Worm (Caenorhabditis elegans) whole organism, L2 larva: ENCODE results near the gene Y37E11AL.1.

ENCODE experiments used
- C34F6.9 ChIP-seq: fragments of 150-350 bp; optimal IDR thresholded peaks from 2 replicates; lab custom pipeline; 2014; ENCODE audit warnings: missing biosample characterization, missing genetic modification characterization
- F13H6.1 ChIP-seq: sonication (generic microtip); optimal IDR thresholded peaks from 2 replicates; lab custom pipeline; 2016; ENCODE audit warnings: missing genetic modification characterization, missing compliant biosample characterization
- R02D3.7 ChIP-seq: fragments of 150-350 bp; optimal IDR thresholded peaks from 2 replicates; lab custom pipeline; 2014; ENCODE audit warnings: missing biosample characterization, missing genetic modification characterization
- Y55F3AM.14 ChIP-seq: fragments of 200-800 bp; sonication (Bioruptor generic); optimal IDR thresholded peaks from 2 replicates; lab custom pipeline; 2018; ENCODE audit warnings: mild to moderate bottlenecking, missing genetic modification characterization, missing compliant biosample characterization
- ZK546.5 ChIP-seq: sonication (generic microtip); optimal IDR thresholded peaks from 2 replicates; lab custom pipeline; 2017; ENCODE audit warnings: missing biosample characterization, missing genetic modification characterization
- alr-1 ChIP-seq: fragments of 150-350 bp; optimal IDR thresholded peaks from 2 replicates; lab custom pipeline; 2014; ENCODE audit warnings: missing biosample characterization, missing genetic modification characterization
- aly-2 ChIP-seq: fragments of 150-350 bp; optimal IDR thresholded peaks from 2 replicates; lab custom pipeline; 2014; ENCODE audit warnings: missing biosample characterization, missing genetic modification characterization
- ama-1 ChIP-seq: fragments of 150-350 bp; optimal IDR thresholded peaks from 2 replicates; lab custom pipeline; 2018; ENCODE audit warnings: inconsistent platforms
- blmp-1 ChIP-seq: sonication (generic microtip); optimal IDR thresholded peaks from 2 replicates; lab custom pipeline; 2017; ENCODE audit warnings: missing genetic modification characterization, mild to moderate bottlenecking, missing compliant biosample characterization, antibody characterized with exemption, moderate library complexity; ENCODE audit not compliant: insufficient read depth
- ceh-16 ChIP-seq: fragments of 150-350 bp; optimal IDR thresholded peaks from 2 replicates; lab custom pipeline; 2014; ENCODE audit warnings: missing biosample characterization, missing genetic modification characterization
- ceh-82 ChIP-seq: fragments of 150-350 bp; optimal IDR thresholded peaks from 2 replicates; lab custom pipeline; 2014; ENCODE audit warnings: missing biosample characterization, missing genetic modification characterization
- crh-2 ChIP-seq: sonication (generic microtip); optimal IDR thresholded peaks from 2 replicates; lab custom pipeline; 2017; ENCODE audit warnings: missing biosample characterization, missing genetic modification characterization
- dmd-4 ChIP-seq: sonication (generic microtip); optimal IDR thresholded peaks from 2 replicates; lab custom pipeline; 2017; ENCODE audit warnings: missing biosample characterization, missing genetic modification characterization
- egl-27 ChIP-seq: sonication (generic microtip); optimal IDR thresholded peaks from 3 replicates; lab custom pipeline; 2017; ENCODE audit warnings: missing biosample characterization, missing genetic modification reagents, missing genetic modification characterization
- elt-1 ChIP-seq: fragments of 150-350 bp; optimal IDR thresholded peaks from 2 replicates; lab custom pipeline; 2014; ENCODE audit warnings: missing biosample characterization, missing genetic modification characterization
- fos-1 ChIP-seq: fragments of 150-350 bp; optimal IDR thresholded peaks from 2 replicates; lab custom pipeline; 2014; ENCODE audit warnings: missing biosample characterization, missing genetic modification characterization
- gmeb-1 ChIP-seq: fragments of 150-350 bp; optimal IDR thresholded peaks from 2 replicates; lab custom pipeline; 2014; ENCODE audit warnings: missing biosample characterization, missing genetic modification characterization
- lin-13 ChIP-seq: fragments of 150-350 bp; optimal IDR thresholded peaks from 2 replicates; lab custom pipeline; 2014; ENCODE audit warnings: missing biosample characterization, missing genetic modification reagents, missing genetic modification characterization
- lin-39 ChIP-seq: fragments of 150-350 bp; optimal IDR thresholded peaks from 2 replicates; lab custom pipeline; 2014; ENCODE audit warnings: missing biosample characterization, missing genetic modification reagents, missing genetic modification characterization
- lsy-2 ChIP-seq, 2 experiments: fragments of 150-350 bp in 1 of 2; sonication (generic microtip) in 1 of 2; optimal IDR thresholded peaks; 2 replicates each; lab custom pipeline; 2014 to 2017; ENCODE audit warnings: missing biosample characterization in 2 of 2, missing genetic modification characterization in 2 of 2
- mab-5 ChIP-seq: fragments of 150-350 bp; optimal IDR thresholded peaks from 2 replicates; lab custom pipeline; 2014; ENCODE audit warnings: missing biosample characterization, missing genetic modification characterization
- mbf-1 ChIP-seq: sonication (generic microtip); optimal IDR thresholded peaks from 2 replicates; lab custom pipeline; 2017; ENCODE audit warnings: missing biosample characterization, missing genetic modification characterization
- mdl-1 ChIP-seq, 2 experiments: fragments of 150-350 bp in 1 of 2; sonication (generic microtip) in 1 of 2; optimal IDR thresholded peaks; 2 replicates each; lab custom pipeline; 2017; ENCODE audit warnings: missing biosample characterization in 2 of 2, missing genetic modification characterization in 2 of 2
- nhr-10 ChIP-seq: sonication (generic microtip); optimal IDR thresholded peaks from 2 replicates; lab custom pipeline; 2017; ENCODE audit warnings: missing biosample characterization, missing genetic modification characterization
- nhr-11 ChIP-seq: fragments of 150-350 bp; optimal IDR thresholded peaks from 2 replicates; lab custom pipeline; 2014; ENCODE audit warnings: missing biosample characterization, missing genetic modification characterization
- nhr-129 ChIP-seq: fragments of 150-350 bp; optimal IDR thresholded peaks from 2 replicates; lab custom pipeline; 2014; ENCODE audit warnings: missing biosample characterization, missing genetic modification characterization
- nhr-23 ChIP-seq: fragments of 150-350 bp; optimal IDR thresholded peaks from 2 replicates; lab custom pipeline; 2014; ENCODE audit warnings: missing biosample characterization, missing genetic modification reagents, missing genetic modification characterization
- nhr-237 ChIP-seq: fragments of 150-350 bp; optimal IDR thresholded peaks from 2 replicates; lab custom pipeline; 2014; ENCODE audit warnings: missing biosample characterization, missing genetic modification characterization
- nhr-25 ChIP-seq: fragments of 150-350 bp; sonication (generic microtip); optimal IDR thresholded peaks from 3 replicates; lab custom pipeline; 2014; ENCODE audit warnings: missing biosample characterization, missing genetic modification characterization
- nhr-6 ChIP-seq: fragments of 150-350 bp; optimal IDR thresholded peaks from 2 replicates; lab custom pipeline; 2014; ENCODE audit warnings: missing biosample characterization, missing genetic modification characterization
- nhr-77 ChIP-seq: fragments of 150-350 bp; optimal IDR thresholded peaks from 2 replicates; lab custom pipeline; 2014; ENCODE audit warnings: missing biosample characterization, missing genetic modification characterization
- sem-4 ChIP-seq: fragments of 150-350 bp; optimal IDR thresholded peaks from 2 replicates; lab custom pipeline; 2014; ENCODE audit warnings: missing biosample characterization, missing genetic modification reagents, missing genetic modification characterization
- skn-1 ChIP-seq: sonication (generic microtip); optimal IDR thresholded peaks from 2 replicates; lab custom pipeline; 2017; ENCODE audit warnings: missing biosample characterization, missing genetic modification characterization
- sma-3 ChIP-seq: sonication (generic microtip); optimal IDR thresholded peaks from 2 replicates; lab custom pipeline; 2016; ENCODE audit warnings: missing genetic modification reagents, missing genetic modification characterization, missing compliant biosample characterization
- sma-9 ChIP-seq, 2 experiments: fragments of 150-350 bp in 1 of 2; sonication (generic microtip) in 1 of 2; optimal IDR thresholded peaks; 2 replicates each; lab custom pipeline; 2014 to 2016; ENCODE audit warnings: missing genetic modification characterization in 2 of 2, mild to moderate bottlenecking in 1 of 2, missing biosample characterization in 1 of 2, missing compliant biosample characterization in 1 of 2, missing genetic modification reagents in 1 of 2, moderate library complexity in 1 of 2
- unc-39 ChIP-seq: fragments of 150-350 bp; optimal IDR thresholded peaks from 2 replicates; lab custom pipeline; 2014; ENCODE audit warnings: missing biosample characterization, missing genetic modification characterization
- unc-55 ChIP-seq: fragments of 150-350 bp; sonication (generic microtip); optimal IDR thresholded peaks from 3 replicates; lab custom pipeline; 2014; ENCODE audit warnings: missing biosample characterization, missing genetic modification reagents, missing genetic modification characterization
- unc-62 ChIP-seq: fragments of 150-350 bp; optimal IDR thresholded peaks from 2 replicates; lab custom pipeline; 2014; ENCODE audit warnings: missing biosample characterization, missing genetic modification reagents, missing genetic modification characterization
- zag-1 ChIP-seq: fragments of 150-350 bp; optimal IDR thresholded peaks from 2 replicates; lab custom pipeline; 2014; ENCODE audit warnings: missing biosample characterization, missing genetic modification characterization
- ztf-1 ChIP-seq: fragments of 200-800 bp; sonication (Bioruptor generic); conservative IDR thresholded peaks from 2 replicates; pipeline ENCODE4 v1.3.6; 2022; ENCODE audit warnings: missing genetic modification characterization, missing compliant biosample characterization
- ztf-11 ChIP-seq: sonication (generic microtip); optimal IDR thresholded peaks from 2 replicates; lab custom pipeline; 2017; ENCODE audit warnings: missing biosample characterization, missing genetic modification characterization
- ztf-4 ChIP-seq: fragments of 150-350 bp; optimal IDR thresholded peaks from 2 replicates; lab custom pipeline; 2014; ENCODE audit warnings: missing biosample characterization, missing genetic modification characterization

Y37E11AL.1 gene

DNA sequence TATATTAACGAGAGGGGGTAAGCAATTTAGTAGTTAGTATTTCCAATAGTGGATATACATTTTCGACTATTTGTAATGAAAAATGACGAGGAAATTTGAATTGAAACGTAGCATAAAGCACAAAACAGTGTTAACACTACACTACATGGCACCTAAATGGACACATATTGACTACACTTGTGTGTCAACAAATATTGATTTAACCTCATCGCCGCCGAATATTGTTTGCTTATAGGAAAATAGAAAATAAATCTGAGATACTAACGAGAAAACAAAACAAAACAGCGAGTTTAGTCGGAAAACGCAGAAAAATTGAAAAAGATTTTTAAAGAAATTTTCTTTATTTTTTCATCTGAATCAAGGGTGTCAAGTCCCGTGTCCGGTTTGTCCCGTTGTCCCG, 11.3 kb downstream of the Y37E11AL.1 start:
- TF ChIP-seq skn-1 (tag; lab: Kevin White, UChicago) (no peak), blmp-1 (tag; lab: Kevin White, UChicago) (no peak), nhr-10 (tag; lab: Kevin White, UChicago) (no peak), ceh-82 (tag; lab: Kevin White, UChicago) (no peak), nhr-77 (tag; lab: Kevin White, UChicago) (no peak), ztf-11 (no peak), elt-1 (no peak), ZK546.5 (tag; lab: Kevin White, UChicago) (no peak), mbf-1 (no peak)

DNA sequence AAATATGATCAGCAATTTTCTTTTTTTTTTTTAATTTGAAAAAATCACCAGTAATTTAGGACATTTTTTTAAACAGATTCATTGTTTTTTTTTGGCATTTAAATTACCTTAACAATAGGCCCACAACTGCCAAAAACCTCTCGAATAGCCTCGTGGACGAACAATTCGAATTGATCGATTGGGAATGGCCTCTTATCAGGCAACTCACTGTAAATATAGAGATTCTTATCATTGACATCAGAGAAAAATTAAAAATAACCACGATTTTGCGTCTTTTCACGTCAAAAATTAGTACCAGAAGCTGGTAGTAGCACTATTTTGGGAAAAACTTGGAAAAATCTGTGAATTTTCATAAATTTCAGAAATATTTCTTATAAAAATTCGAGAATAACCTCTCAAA, 12.7 kb downstream of the Y37E11AL.1 start:
- no peak for TF ChIP-seq mbf-1
- TF ChIP-seq F13H6.1 (tag; lab: Kevin White, UChicago) = no peak
- TF ChIP-seq ztf-4 = no peak
- no peak for TF ChIP-seq ztf-1 (GFP tag; lab: Robert Waterston, UW)
- TF ChIP-seq Y55F3AM.14 = no peak
- TF ChIP-seq alr-1 (tag; lab: Kevin White, UChicago) = no peak
- TF ChIP-seq, all 48 proteins: peak for 0

DNA sequence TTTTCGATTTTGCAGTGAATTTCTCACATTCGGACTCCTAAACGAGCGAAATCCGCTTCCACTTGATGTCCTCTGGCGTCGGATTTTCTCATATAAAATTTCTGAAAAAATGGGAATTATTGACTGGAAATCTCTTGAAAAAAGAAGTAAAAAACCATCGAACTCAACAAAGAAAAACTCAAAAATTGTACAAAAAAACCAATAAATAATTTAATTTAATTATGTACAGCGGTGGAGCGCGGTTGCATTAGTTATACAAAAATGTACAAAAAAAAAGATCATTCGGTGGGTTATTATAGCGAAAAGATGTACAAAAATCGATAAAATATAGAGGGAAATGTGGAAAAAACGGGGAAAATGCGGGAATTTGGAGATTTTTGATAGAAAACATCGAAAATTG, 13.4 kb downstream of the Y37E11AL.1 start, which contains the start of gene Y37E11AM.4:
TSS of gene Y37E11AM.4 (minus strand) at position 101 of the 400 bp plus-strand sequence.
- TF ChIP-seq ztf-4 = no peak
- no peak for TF ChIP-seq nhr-129 (tag; lab: Kevin White, UChicago)
- no peak for TF ChIP-seq C34F6.9 (tag; lab: Kevin White, UChicago)
- TF ChIP-seq lsy-2 (tag; optimal IDR thresholded peaks at IDR 0.05; lab: Kevin White, UChicago) = no peak
- no peak for TF ChIP-seq ceh-82 (tag; lab: Kevin White, UChicago)
- no peak for TF ChIP-seq lin-13 (GFP tag; lab: Kevin White, UChicago)
- TF ChIP-seq ztf-11 = no peak
- no peak for TF ChIP-seq nhr-11 (tag; lab: Kevin White, UChicago)
- no peak for TF ChIP-seq unc-55 (GFP tag; lab: Kevin White, UChicago)
- TF ChIP-seq nhr-10 (tag; lab: Kevin White, UChicago) = no peak

DNA sequence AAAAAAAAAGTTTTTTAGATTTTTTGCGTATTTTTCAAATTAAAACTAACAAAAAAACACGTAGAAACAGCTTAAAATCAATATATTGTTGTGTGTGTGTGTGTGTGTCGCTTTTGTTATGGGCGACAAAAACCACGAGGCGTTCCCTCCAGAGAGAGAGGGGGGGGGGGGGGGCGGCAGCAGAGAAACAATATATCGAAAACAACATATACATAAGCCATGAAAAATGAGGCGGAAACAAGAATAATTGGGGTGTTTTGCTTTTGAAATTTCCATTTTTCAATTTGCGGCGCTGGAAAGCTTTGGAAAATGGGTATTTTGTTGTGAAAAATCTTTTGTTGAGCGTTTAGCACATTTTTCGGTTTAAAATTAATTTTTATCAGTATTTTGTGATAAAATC, 16.1 kb downstream of the Y37E11AL.1 start, which contains the start of gene Y37E11AM.2:
TSS of gene Y37E11AM.2 (minus strand) at position 101 of the 400 bp plus-strand sequence.
- TF ChIP-seq zag-1 (tag; lab: Kevin White, UChicago) (no peak), F13H6.1 (tag; lab: Kevin White, UChicago) (no peak), nhr-237 (no peak), lin-39 (tag; lab: Kevin White, UChicago) (no peak), ama-1 (lab: Kevin White, UChicago) (no peak), sma-9 (GFP tag; optimal IDR thresholded peaks at IDR 0.05; lab: Kevin White, UChicago) (no peak), sma-9 (tag; optimal IDR thresholded peaks at IDR 0.05; lab: Kevin White, UChicago) (no peak)

DNA sequence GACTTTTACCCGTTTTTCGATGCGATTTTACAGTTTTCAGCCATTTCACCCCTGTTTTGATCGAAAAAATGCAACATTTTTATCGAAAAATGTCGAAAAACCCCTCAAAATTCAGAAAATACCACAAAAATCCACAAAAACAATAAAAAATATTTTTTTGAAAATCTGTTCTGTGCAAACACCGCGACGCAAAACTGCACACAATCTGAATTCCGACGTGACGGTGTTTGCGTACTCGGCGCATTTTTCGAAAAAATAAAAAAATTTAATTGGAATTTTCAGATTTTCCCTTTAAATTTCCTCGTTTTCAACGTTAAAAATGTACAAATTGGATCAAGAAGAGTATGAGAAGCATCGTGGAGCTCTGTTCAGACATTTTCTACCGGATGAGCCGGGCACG, 16.5 kb downstream of the Y37E11AL.1 start, which contains the start of gene smgl-2:
TSS of gene smgl-2 (plus strand) at position 320 of the 400 bp plus-strand sequence.
- no peak for TF ChIP-seq zag-1 (tag; lab: Kevin White, UChicago)
- peak; percentile 61 for TF ChIP-seq nhr-25 (tag; lab: Kevin White, UChicago)
- no peak for TF ChIP-seq ztf-11
- peak; percentile 63 for TF ChIP-seq F13H6.1 (tag; lab: Kevin White, UChicago)
- no peak for TF ChIP-seq dmd-4 (tag; lab: Kevin White, UChicago)
- TF ChIP-seq ZK546.5 (tag; lab: Kevin White, UChicago) = no peak
- TF ChIP-seq nhr-6 (tag; lab: Kevin White, UChicago) = no peak
- no peak for TF ChIP-seq aly-2 (tag; lab: Kevin White, UChicago)
- TF ChIP-seq Y55F3AM.14 = no peak
- no peak for TF ChIP-seq egl-27 (tag; lab: Kevin White, UChicago)
- no peak for TF ChIP-seq sma-9 (GFP tag; optimal IDR thresholded peaks at IDR 0.05; lab: Kevin White, UChicago)
- TF ChIP-seq sma-9 (tag; optimal IDR thresholded peaks at IDR 0.05; lab: Kevin White, UChicago) = no peak
- no peak for TF ChIP-seq ceh-82 (tag; lab: Kevin White, UChicago)
- TF ChIP-seq sem-4 = no peak
- no peak for TF ChIP-seq unc-62
- no peak for TF ChIP-seq R02D3.7 (tag; lab: Kevin White, UChicago)
- TF ChIP-seq nhr-11 (tag; lab: Kevin White, UChicago) = no peak
- no peak for TF ChIP-seq unc-39
- TF ChIP-seq ceh-16 (tag; lab: Kevin White, UChicago) = no peak
- TF ChIP-seq ama-1 (lab: Kevin White, UChicago) = peak; percentile 31
- TF ChIP-seq ztf-4 = no peak
- peak; percentile 79 for TF ChIP-seq crh-2
- TF ChIP-seq sma-3 (GFP tag; lab: Kevin White, UChicago) = peak; percentile 59
- TF ChIP-seq nhr-129 (tag; lab: Kevin White, UChicago) = peak; percentile 23
- peak; percentile 79 for TF ChIP-seq lin-13 (GFP tag; lab: Kevin White, UChicago)
- peak; percentile 86 for TF ChIP-seq gmeb-1
- TF ChIP-seq C34F6.9 (tag; lab: Kevin White, UChicago) = peak; percentile 88
- TF ChIP-seq mdl-1 (tag; optimal IDR thresholded peaks at IDR 0.05; lab: Kevin White, UChicago) = no peak
- no peak for TF ChIP-seq mbf-1
- TF ChIP-seq lin-39 (tag; lab: Kevin White, UChicago) = no peak
- no peak for TF ChIP-seq nhr-23
- TF ChIP-seq nhr-10 (tag; lab: Kevin White, UChicago) = no peak
- TF ChIP-seq ztf-1 (GFP tag; lab: Robert Waterston, UW) = no peak
- TF ChIP-seq mab-5 (tag; lab: Kevin White, UChicago) = peak; percentile 69
- TF ChIP-seq nhr-77 (tag; lab: Kevin White, UChicago) = no peak
- peak; percentile 85 for TF ChIP-seq unc-55 (GFP tag; lab: Kevin White, UChicago)
- TF ChIP-seq fos-1 = peak; percentile 52
- no peak for TF ChIP-seq nhr-237
